Fruit fly (Drosophila melanogaster) whole organism, wandering third instar larva: ENCODE data around the gene CG10801.

Source experiments
- Dfd ChIP-seq: fragments of >200 bp; optimal IDR thresholded peaks from 2 replicates; lab custom pipeline; 2017; ENCODE audit warnings: missing biosample characterization, missing genetic modification characterization
- HLH106 ChIP-seq: fragments of 200-800 bp; optimal IDR thresholded peaks from 3 replicates; lab custom pipeline; 2019; ENCODE audit warnings: missing biosample characterization, mild to moderate bottlenecking, missing genetic modification characterization, moderate library complexity
- Myc ChIP-seq: fragments of >200 bp; optimal IDR thresholded peaks from 2 replicates; lab custom pipeline; 2017
- h ChIP-seq: fragments of 200-800 bp; sonication (Bioruptor generic); optimal IDR thresholded peaks from 3 replicates; lab custom pipeline; 2016; ENCODE audit warnings: missing biosample characterization, mild to moderate bottlenecking, missing genetic modification characterization
- usp ChIP-seq: fragments of >200 bp; optimal IDR thresholded peaks from 2 replicates; lab custom pipeline; 2017; ENCODE audit warnings: missing biosample characterization, missing genetic modification characterization
- woc ChIP-seq: sonication (Bioruptor generic); optimal IDR thresholded peaks from 2 replicates; lab custom pipeline; 2016; ENCODE audit warnings: missing biosample characterization, mild to moderate bottlenecking, missing genetic modification characterization

dm6 chrX:3427614-3427965 is 32.8 kb upstream of the CG10801 start:
- TF ChIP-seq h (GFP tag; lab: Kevin White, UChicago), result peak; percentile 94
- peak; percentile 86 for TF ChIP-seq HLH106
- no peak for TF ChIP-seq Myc (lab: Kevin White, UChicago)
- no peak for TF ChIP-seq usp
- TF ChIP-seq Dfd (GFP tag; lab: Kevin White, UChicago), result no peak
- peak; percentile 88 for TF ChIP-seq woc (GFP tag; lab: Kevin White, UChicago)
